Worm (Caenorhabditis elegans): Measurements from ENCODE around the gene chst-1.
A peak's percentile ranks its signal among the peaks of the same experiment; 100 is the strongest.

The chst-1 gene

DNA sequence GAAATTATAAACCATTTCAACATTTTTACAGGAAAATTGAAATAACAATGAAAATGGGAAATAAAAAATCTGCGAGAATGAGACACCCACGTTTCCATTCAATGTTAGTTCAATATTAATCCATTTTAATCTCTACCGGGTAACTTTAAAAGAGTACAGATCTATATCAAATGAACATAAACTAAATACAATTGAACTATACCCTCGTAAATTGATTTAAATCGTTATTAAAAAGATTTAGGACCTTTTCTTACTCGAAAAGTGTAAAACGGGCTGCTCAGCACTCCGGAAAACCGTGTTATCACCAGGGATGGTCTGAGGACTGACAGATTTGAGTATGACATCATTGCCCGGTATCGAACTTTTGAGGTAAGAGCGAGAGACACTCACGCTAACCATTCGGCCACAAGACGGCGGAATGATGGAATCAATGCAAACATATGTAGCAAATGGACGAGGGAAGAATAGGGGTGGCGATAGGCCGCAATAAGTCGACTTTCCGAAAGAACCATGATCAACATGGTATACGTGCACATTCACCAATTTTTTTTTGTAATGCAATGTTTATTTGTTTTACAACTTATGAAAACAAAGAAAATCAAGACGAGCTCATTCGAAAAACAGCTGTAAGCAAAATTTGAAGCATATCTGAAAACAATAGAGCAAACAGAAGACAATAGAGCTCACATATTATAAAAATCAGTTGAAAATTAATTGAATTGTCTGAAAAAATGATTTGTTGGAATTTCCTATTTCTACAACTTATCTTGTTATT is at the start of gene chst-1, which contains the start of gene C41C4.9 (continued):
- TF ChIP-seq tbp1 (GFP tag; optimal IDR thresholded peaks at IDR 0.05), result peak; percentile 96
- TF ChIP-seq lag-1 (GFP tag; IDR thresholded peaks at IDR 0.05), result 0 out of 2 replicates have a peak, but pooled peaks have one; percentile 38
- no peak for TF ChIP-seq Y53F4B.3 (GFP tag; IDR thresholded peaks at IDR 0.05)
- TF ChIP-seq ceh-91 (GFP tag; IDR thresholded peaks at IDR 0.05), result no peak
- TF ChIP-seq Y56A3A.18 (GFP tag; IDR thresholded peaks at IDR 0.05), result peak; percentile 93
- peak; percentile 88 for TF ChIP-seq ceh-27 (GFP tag; optimal IDR thresholded peaks at IDR 0.05)
- peak; percentile 33; the same call in 1 of the 2 replicates for TF ChIP-seq hsf-1 (GFP tag; IDR thresholded peaks at IDR 0.05)
- peak; percentile 92 for TF ChIP-seq mxl-1 (tag; optimal IDR thresholded peaks at IDR 0.05)
- peak; percentile 67 for TF ChIP-seq snpc-4 (GFP tag; optimal IDR thresholded peaks at IDR 0.05)
- peak in 2 of 4 experiments; percentile 74 to 75 for TF ChIP-seq snpc-4 (tag; optimal IDR thresholded peaks at IDR 0.05)
- peak; percentile 94 for TF ChIP-seq sptf-2 (GFP tag; optimal IDR thresholded peaks at IDR 0.05)
- TF ChIP-seq madf-3 (GFP tag; IDR thresholded peaks at IDR 0.05), result no peak
- peak; percentile 96 for TF ChIP-seq T26A5.8 (tag; optimal IDR thresholded peaks at IDR 0.05)
- TF ChIP-seq mes-4 (tag; optimal IDR thresholded peaks at IDR 0.05), result peak; percentile 68
- peak; percentile 93 for TF ChIP-seq F57A8.1 (GFP tag; optimal IDR thresholded peaks at IDR 0.05)
- TF ChIP-seq hlh-12 (tag; optimal IDR thresholded peaks at IDR 0.05), result peak; percentile 68
- peak; percentile 76 for TF ChIP-seq snpc-3.4 (tag; optimal IDR thresholded peaks at IDR 0.05)
- TF ChIP-seq pha-4 (tag; optimal IDR thresholded peaks at IDR 0.05), result no peak
- peak; percentile 91 for TF ChIP-seq atf-7 (tag; optimal IDR thresholded peaks at IDR 0.05)
- TF ChIP-seq rcor-1 (GFP tag; IDR thresholded peaks at IDR 0.05), result peak; percentile 75
- TF ChIP-seq ama-1 (optimal IDR thresholded peaks at IDR 0.05), result no peak
- TF ChIP-seq ama-1 (GFP tag; optimal IDR thresholded peaks at IDR 0.05), result peak in 1 of 2 experiments; percentile 86
- no peak for TF ChIP-seq madf-6 (GFP tag; IDR thresholded peaks at IDR 0.05)
- no peak; the same call in 1 of the 2 replicates for TF ChIP-seq lir-1 (GFP tag; conservative IDR thresholded peaks at IDR 0.05)
- TF ChIP-seq C17E4.6 (GFP tag; IDR thresholded peaks at IDR 0.05), result no peak; the same call in 1 of the 2 replicates
- peak; percentile 92 for TF ChIP-seq ceh-40 (GFP tag; IDR thresholded peaks at IDR 0.05)
- TF ChIP-seq xnd-1 (tag; optimal IDR thresholded peaks at IDR 0.05), result no peak
- peak; percentile 96 for TF ChIP-seq nhr-90 (tag; optimal IDR thresholded peaks at IDR 0.05)
- peak; percentile 51; the same call in 1 of the 2 replicates for TF ChIP-seq attf-6 (GFP tag; IDR thresholded peaks at IDR 0.05)
- peak; percentile 98; the same call in 1 of the 2 replicates for TF ChIP-seq lin-26 (GFP tag; IDR thresholded peaks at IDR 0.05)
- peak; percentile 74 for TF ChIP-seq F22D6.2 (tag; optimal IDR thresholded peaks at IDR 0.05)
- no peak for TF ChIP-seq gei-17 (GFP tag; optimal IDR thresholded peaks at IDR 0.05)
- TF ChIP-seq efl-1 (GFP tag; optimal IDR thresholded peaks at IDR 0.05), result peak; percentile 43
- TF ChIP-seq repo-1 (tag; optimal IDR thresholded peaks at IDR 0.05), result peak; percentile 78
- peak; percentile 52 to 68 for TF ChIP-seq let-607 (tag; optimal IDR thresholded peaks at IDR 0.05)
- TF ChIP-seq Y79H2A.3 (GFP tag; conservative IDR thresholded peaks at IDR 0.05), result peak; percentile 68; the same call in 1 of the 2 replicates

DNA sequence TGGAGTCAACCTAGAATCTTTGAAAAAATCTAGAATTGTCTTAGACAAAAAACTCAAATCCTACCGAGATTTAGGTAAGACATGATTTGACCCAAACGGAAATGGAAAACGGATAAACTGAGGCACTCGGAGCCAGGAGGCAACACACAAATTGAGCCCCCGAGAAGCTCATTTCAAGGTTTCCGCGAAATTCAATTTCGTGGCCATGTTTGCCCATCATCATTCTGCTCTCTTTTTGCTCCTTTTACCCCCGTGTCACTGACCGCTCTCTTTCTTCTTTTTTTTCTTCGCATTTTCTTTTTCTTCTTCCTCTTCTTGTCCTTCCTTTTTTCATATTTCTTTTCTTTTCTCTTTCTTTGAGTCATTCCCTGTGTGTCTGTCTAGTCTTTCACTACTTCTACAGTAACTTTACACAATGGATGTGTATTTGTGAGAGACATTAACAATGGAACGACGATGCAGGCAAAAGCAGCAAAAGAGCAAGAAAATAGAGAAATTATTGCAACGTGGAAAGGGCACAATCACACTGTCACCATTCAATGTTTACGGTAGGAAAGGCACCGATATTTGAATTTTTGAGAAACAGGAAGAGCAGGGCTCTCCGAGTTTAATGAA is 46.0 kb upstream of the chst-1 start:
- TF ChIP-seq ceh-40 (GFP tag; IDR thresholded peaks at IDR 0.05) (no peak), hlh-26 (GFP tag; conservative IDR thresholded peaks at IDR 0.05) (no peak), F49E8.2 (tag; optimal IDR thresholded peaks at IDR 0.05; ENCODE audit: insufficient read depth) (no peak), madf-3 (GFP tag; IDR thresholded peaks at IDR 0.05) (no peak), bed-2 (GFP tag; IDR thresholded peaks at IDR 0.05) (no peak), B0019.2 (GFP tag; conservative IDR thresholded peaks at IDR 0.05) (no peak), nhr-179 (tag; optimal IDR thresholded peaks at IDR 0.05) (no peak), T26A5.8 (tag; optimal IDR thresholded peaks at IDR 0.05) (no peak)

All from whole organism, young adult.